Worm (Caenorhabditis elegans) whole organism, mixed stage, embryonic: ENCODE results near the gene F40G9.19.
A peak's percentile ranks its signal among the peaks of the same experiment; 100 is the strongest.

Experiments
- bed-3 ChIP-seq: fragments of 200-800 bp; sonication (Bioruptor generic); optimal IDR thresholded peaks from 3 replicates; lab custom pipeline; 2018; ENCODE audit warnings: mild to moderate bottlenecking, missing genetic modification characterization, moderate library complexity, missing compliant biosample characterization
- blmp-1 ChIP-seq: fragments of 150-350 bp; optimal IDR thresholded peaks from 2 replicates; lab custom pipeline; 2014; ENCODE audit warnings: missing biosample characterization, missing genetic modification characterization
- ceh-39 ChIP-seq: fragments of 150-350 bp; optimal IDR thresholded peaks from 2 replicates; lab custom pipeline; 2014; ENCODE audit warnings: missing biosample characterization, missing genetic modification characterization
- ceh-83 ChIP-seq: fragments of 200-800 bp; sonication (Bioruptor generic); optimal IDR thresholded peaks from 2 replicates; lab custom pipeline; 2018; ENCODE audit warnings: mild to moderate bottlenecking, missing genetic modification characterization, missing compliant biosample characterization
- ces-1 ChIP-seq: fragments of 150-350 bp; optimal IDR thresholded peaks from 2 replicates; lab custom pipeline; 2014; ENCODE audit warnings: missing biosample characterization, missing genetic modification reagents, missing genetic modification characterization
- drap-1 ChIP-seq: fragments of 200-800 bp; sonication (Bioruptor generic); optimal IDR thresholded peaks from 3 replicates; lab custom pipeline; 2018; ENCODE audit warnings: mild to moderate bottlenecking, missing genetic modification characterization, missing compliant biosample characterization
- elt-1 ChIP-seq: sonication (generic microtip); optimal IDR thresholded peaks from 2 replicates; lab custom pipeline; 2017; ENCODE audit warnings: missing genetic modification characterization, mild to moderate bottlenecking, missing compliant biosample characterization, antibody characterized with exemption, moderate library complexity, borderline replicate concordance; ENCODE audit not compliant: insufficient read depth
- elt-3 ChIP-seq: fragments of 150-350 bp; optimal IDR thresholded peaks from 2 replicates; lab custom pipeline; 2014; ENCODE audit warnings: missing biosample characterization, missing genetic modification characterization
- flh-1 ChIP-seq: fragments of 200-800 bp; sonication (Bioruptor generic); optimal IDR thresholded peaks from 2 replicates; lab custom pipeline; 2018; ENCODE audit warnings: mild to moderate bottlenecking, missing genetic modification characterization, moderate library complexity, missing compliant biosample characterization
- ham-2 ChIP-seq: fragments of 200-800 bp; sonication (Bioruptor generic); optimal IDR thresholded peaks from 2 replicates; lab custom pipeline; 2018; ENCODE audit warnings: mild to moderate bottlenecking, missing genetic modification characterization, missing compliant biosample characterization
- hlh-1 ChIP-seq: fragments of 150-350 bp; optimal IDR thresholded peaks from 2 replicates; lab custom pipeline; 2014; ENCODE audit warnings: missing biosample characterization, missing genetic modification reagents, missing genetic modification characterization
- lin-13 ChIP-seq: fragments of 150-350 bp; optimal IDR thresholded peaks from 2 replicates; lab custom pipeline; 2014; ENCODE audit warnings: missing biosample characterization, missing genetic modification characterization
- lin-32 ChIP-seq: fragments of 200-800 bp; sonication (Bioruptor generic); optimal IDR thresholded peaks from 2 replicates; lab custom pipeline; 2018; ENCODE audit warnings: mild to moderate bottlenecking, missing genetic modification characterization, missing compliant biosample characterization
- lsy-2 ChIP-seq: fragments of 150-350 bp; optimal IDR thresholded peaks from 2 replicates; lab custom pipeline; 2014; ENCODE audit warnings: missing biosample characterization, missing genetic modification characterization
- mab-5 ChIP-seq: fragments of 150-350 bp; optimal IDR thresholded peaks from 2 replicates; lab custom pipeline; 2014; ENCODE audit warnings: missing biosample characterization, missing genetic modification characterization
- mep-1 ChIP-seq: fragments of 150-350 bp; optimal IDR thresholded peaks from 2 replicates; lab custom pipeline; 2017; ENCODE audit warnings: missing biosample characterization, missing genetic modification reagents, missing genetic modification characterization, inconsistent platforms
- mls-2 ChIP-seq: sonication (generic microtip); optimal IDR thresholded peaks from 2 replicates; lab custom pipeline; 2016; ENCODE audit warnings: mild to moderate bottlenecking, missing genetic modification characterization, moderate library complexity, missing compliant biosample characterization
- nhr-12 ChIP-seq: fragments of 150-350 bp; optimal IDR thresholded peaks from 2 replicates; lab custom pipeline; 2014; ENCODE audit warnings: missing biosample characterization, missing genetic modification characterization
- nhr-2 ChIP-seq: fragments of 150-350 bp; optimal IDR thresholded peaks from 2 replicates; lab custom pipeline; 2014; ENCODE audit warnings: missing biosample characterization, missing genetic modification characterization
- nhr-237 ChIP-seq: fragments of 150-350 bp; optimal IDR thresholded peaks from 2 replicates; lab custom pipeline; 2014; ENCODE audit warnings: missing biosample characterization, missing genetic modification characterization
- nhr-28 ChIP-seq: fragments of 150-350 bp; optimal IDR thresholded peaks from 2 replicates; lab custom pipeline; 2014; ENCODE audit warnings: missing biosample characterization, missing genetic modification characterization
- nhr-76 ChIP-seq: sonication (generic microtip); optimal IDR thresholded peaks from 2 replicates; lab custom pipeline; 2017; ENCODE audit warnings: missing biosample characterization, missing genetic modification characterization
- pha-4 ChIP-seq: fragments of 150-350 bp; optimal IDR thresholded peaks from 2 replicates; lab custom pipeline; 2018; ENCODE audit warnings: missing biosample characterization, missing genetic modification reagents, missing genetic modification characterization
- sem-2 ChIP-seq: fragments of 200-800 bp; sonication (Bioruptor generic); optimal IDR thresholded peaks from 2 replicates; lab custom pipeline; 2018; ENCODE audit warnings: mild to moderate bottlenecking, missing genetic modification characterization, missing compliant biosample characterization
- snpc-4 ChIP-seq: fragments of 150-350 bp; optimal IDR thresholded peaks from 2 replicates; lab custom pipeline; 2014; ENCODE audit warnings: missing biosample characterization, missing genetic modification characterization
- sptf-1 ChIP-seq: sonication (generic microtip); optimal IDR thresholded peaks from 2 replicates; lab custom pipeline; 2017; ENCODE audit warnings: mild to moderate bottlenecking, missing genetic modification characterization, moderate library complexity, missing compliant biosample characterization
- tbx-8 ChIP-seq: fragments of 200-800 bp; sonication (Bioruptor generic); optimal IDR thresholded peaks from 2 replicates; lab custom pipeline; 2018; ENCODE audit warnings: mild to moderate bottlenecking, missing genetic modification characterization, moderate library complexity, missing compliant biosample characterization
- unc-120 ChIP-seq: sonication (generic microtip); optimal IDR thresholded peaks from 2 replicates; lab custom pipeline; 2017; ENCODE audit warnings: missing genetic modification characterization, missing compliant biosample characterization; ENCODE audit not compliant: poor library complexity, severe bottlenecking
- unc-39 ChIP-seq: fragments of 150-350 bp; optimal IDR thresholded peaks from 2 replicates; lab custom pipeline; 2014; ENCODE audit warnings: missing biosample characterization, missing genetic modification characterization
- unc-62 ChIP-seq: fragments of 150-350 bp; optimal IDR thresholded peaks from 2 replicates; lab custom pipeline; 2014; ENCODE audit warnings: missing biosample characterization, missing genetic modification reagents, missing genetic modification characterization
- zip-8 ChIP-seq: fragments of 150-350 bp; optimal IDR thresholded peaks from 2 replicates; lab custom pipeline; 2014; ENCODE audit warnings: missing biosample characterization, missing genetic modification characterization
- ztf-11 ChIP-seq: fragments of 150-350 bp; optimal IDR thresholded peaks from 2 replicates; lab custom pipeline; 2014; ENCODE audit warnings: missing biosample characterization, missing genetic modification characterization

F40G9.19 gene

ce11 chrIII:182080-182479, 8.5 kb downstream of the F40G9.19 start, which contains the start of gene F40G9.15:
Gene F40G9.15 (plus strand): TSS chrIII:182380.
- TF ChIP-seq ceh-83 (GFP tag; lab: Kevin White, UChicago) (no peak), hlh-1 (tag; lab: Kevin White, UChicago) (no peak), lsy-2 (tag; lab: Kevin White, UChicago) (no peak), mab-5 (tag; lab: Kevin White, UChicago) (no peak), flh-1 (no peak), mep-1 (tag; lab: Kevin White, UChicago) (no peak), tbx-8 (GFP tag; lab: Kevin White, UChicago) (no peak), lin-13 (tag; lab: Kevin White, UChicago) (no peak), unc-62 (GFP tag; lab: Kevin White, UChicago) (no peak), ham-2 (GFP tag; lab: Kevin White, UChicago) (no peak), blmp-1 (tag; lab: Kevin White, UChicago) (no peak), ces-1 (no peak), lin-32 (GFP tag; lab: Kevin White, UChicago) (no peak), sptf-1 (tag; lab: Kevin White, UChicago) (no peak), nhr-12 (tag; lab: Kevin White, UChicago) (no peak), zip-8 (tag; lab: Kevin White, UChicago) (no peak)

- no peak for TF ChIP-seq hlh-1 (tag; lab: Kevin White, UChicago)
- no peak for TF ChIP-seq unc-39 (tag; lab: Kevin White, UChicago)
- no peak for TF ChIP-seq mls-2
- TF ChIP-seq ceh-39 (tag; lab: Kevin White, UChicago): no peak
- TF ChIP-seq sem-2 (GFP tag; lab: Kevin White, UChicago): no peak
- no peak for TF ChIP-seq bed-3 (GFP tag; lab: Kevin White, UChicago)
- no peak for TF ChIP-seq zip-8 (tag; lab: Kevin White, UChicago)
- TF ChIP-seq blmp-1 (tag; lab: Kevin White, UChicago): no peak
- no peak for TF ChIP-seq nhr-2 (tag; lab: Kevin White, UChicago)
- TF ChIP-seq mep-1 (tag; lab: Kevin White, UChicago): no peak
- TF ChIP-seq ztf-11 (tag; lab: Kevin White, UChicago): no peak
- no peak for TF ChIP-seq elt-1 (tag; lab: Kevin White, UChicago)
- no peak for TF ChIP-seq lsy-2 (tag; lab: Kevin White, UChicago)
- TF ChIP-seq snpc-4 (tag; lab: Kevin White, UChicago): no peak
- TF ChIP-seq flh-1: no peak
- no peak for TF ChIP-seq ham-2 (GFP tag; lab: Kevin White, UChicago)
- TF ChIP-seq nhr-237 (tag; lab: Kevin White, UChicago): no peak
- no peak for TF ChIP-seq nhr-76
- TF ChIP-seq ceh-83 (GFP tag; lab: Kevin White, UChicago): no peak
Measured at ce11 chrIII:183072-183471, 9.5 kb downstream of the F40G9.19 start.

ce11 chrIII:184335-184734, 10.7 kb downstream of the F40G9.19 start:
- TF ChIP-seq zip-8 (tag; lab: Kevin White, UChicago) (peak; percentile 83), elt-1 (tag; lab: Kevin White, UChicago) (no peak)
- TF ChIP-seq, all 35 proteins: peak for 1

ce11 chrIII:187829-188228, 14.2 kb downstream of the F40G9.19 start, which contains the start of gene mxl-2:
Gene mxl-2 (minus strand): TSS chrIII:188131.
- TF ChIP-seq pha-4 (tag; lab: Kevin White, UChicago) (no peak), tbx-8 (GFP tag; lab: Kevin White, UChicago) (no peak), sptf-1 (tag; lab: Kevin White, UChicago) (no peak), drap-1 (GFP tag; lab: Kevin White, UChicago) (no peak), nhr-237 (tag; lab: Kevin White, UChicago) (no peak), unc-120 (tag; lab: Kevin White, UChicago) (no peak), mab-5 (tag; lab: Kevin White, UChicago) (no peak), ham-2 (GFP tag; lab: Kevin White, UChicago) (no peak)

- no peak for TF ChIP-seq tbx-8 (GFP tag; lab: Kevin White, UChicago)
- peak; percentile 31 for TF ChIP-seq nhr-237 (tag; lab: Kevin White, UChicago)
- peak; percentile 2 for TF ChIP-seq ces-1
- TF ChIP-seq nhr-28: no peak
- no peak for TF ChIP-seq drap-1 (GFP tag; lab: Kevin White, UChicago)
- TF ChIP-seq nhr-12 (tag; lab: Kevin White, UChicago): no peak
- peak; percentile 41 for TF ChIP-seq ceh-39 (tag; lab: Kevin White, UChicago)
- no peak for TF ChIP-seq zip-8 (tag; lab: Kevin White, UChicago)
- TF ChIP-seq blmp-1 (tag; lab: Kevin White, UChicago): no peak
- TF ChIP-seq nhr-2 (tag; lab: Kevin White, UChicago): no peak
- TF ChIP-seq elt-3 (tag; lab: Kevin White, UChicago): no peak
Measured at ce11 chrIII:188426-188888, 14.9 kb downstream of the F40G9.19 start, which contains the start of gene ubc-20. Gene ubc-20 (plus strand): TSS chrIII:188838.
